Worm (Caenorhabditis elegans): Measurements from ENCODE around the gene fbxb-102.

DNA sequence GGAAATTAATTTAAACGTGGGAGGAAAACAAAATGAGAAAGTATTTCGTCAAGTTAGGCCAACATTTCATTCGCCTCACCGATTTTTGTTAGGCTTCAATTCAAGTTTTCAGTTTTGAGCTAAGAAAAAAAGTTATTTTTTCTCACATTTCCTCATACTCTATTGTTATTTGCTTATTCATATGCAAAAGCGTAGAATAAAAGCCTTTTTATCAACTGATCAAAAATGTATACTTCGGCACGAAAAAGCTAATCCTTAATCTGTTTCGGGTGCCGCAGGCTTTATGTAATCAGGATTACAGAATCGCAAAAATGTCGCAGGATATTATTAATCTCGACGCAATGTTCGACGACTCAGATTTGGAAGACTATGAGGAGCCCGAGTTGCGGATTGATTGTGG lies 7.2 kb downstream of the fbxb-102 start, which contains the start of gene T21B4.15:
- TF ChIP-seq unc-62 (GFP tag; optimal IDR thresholded peaks at IDR 0.05) (no peak), mep-1 (tag; optimal IDR thresholded peaks at IDR 0.05) (no peak), snpc-4 (tag; optimal IDR thresholded peaks at IDR 0.05) (no peak)

Data from whole organism, mixed stage, embryonic.